Fruit fly (Drosophila melanogaster): ENCODE measurements around the gene Recs1.

The Recs1 gene

DNA sequence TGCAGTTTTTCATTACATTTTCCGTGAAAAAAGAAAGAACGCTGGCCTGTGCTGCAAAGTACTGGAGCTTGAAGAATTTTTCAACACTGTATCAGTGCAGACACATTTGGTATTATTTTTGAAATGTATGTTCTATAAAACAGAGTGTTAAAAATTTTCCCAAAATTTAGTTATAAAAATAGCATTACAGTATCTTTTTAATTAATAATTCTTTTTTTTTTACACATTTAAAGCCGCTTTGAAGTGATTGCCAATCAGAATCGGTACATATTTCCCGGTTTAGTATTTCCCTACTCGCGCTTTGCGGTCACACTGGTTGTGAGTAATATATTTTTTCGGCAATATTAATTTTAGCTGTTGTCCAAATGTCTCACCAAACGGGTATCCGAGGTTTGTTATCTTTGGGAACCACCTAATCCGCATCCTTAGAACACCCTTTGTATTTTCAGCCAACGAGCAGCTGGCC lies 31.2 kb downstream of the Recs1 start, which contains the start of the genes Abi and twf (continued):
- TF ChIP-seq CG6854 (GFP tag; optimal IDR thresholded peaks at IDR 0.05) (no peak), CG3919 (GFP tag; optimal IDR thresholded peaks at IDR 0.05) (peak; percentile 78), CG16779 (tag; optimal IDR thresholded peaks at IDR 0.05) (no peak), topi (GFP tag; optimal IDR thresholded peaks at IDR 0.05) (peak; percentile 62), Gug (GFP tag; IDR thresholded peaks at IDR 0.05) (no peak), Smox (GFP tag; optimal IDR thresholded peaks at IDR 0.05) (peak; percentile 64), Eip93F (GFP tag; optimal IDR thresholded peaks at IDR 0.05) (no peak), dsx (GFP tag; optimal IDR thresholded peaks at IDR 0.05; ENCODE audit: poor library complexity, severe bottlenecking) (no peak), Lpt (GFP tag; optimal IDR thresholded peaks at IDR 0.05) (no peak), CG6808 (GFP tag; optimal IDR thresholded peaks at IDR 0.05) (no peak), CG9139 (GFP tag; optimal IDR thresholded peaks at IDR 0.05) (no peak), CG11762 (GFP tag; optimal IDR thresholded peaks at IDR 0.05; ENCODE audit: insufficient read depth) (peak; percentile 37), Sox15 (GFP tag; optimal IDR thresholded peaks at IDR 0.05) (peak; percentile 46), Hr39 (GFP tag; optimal IDR thresholded peaks at IDR 0.05) (peak; percentile 55), CG10669 (GFP tag; optimal IDR thresholded peaks at IDR 0.05) (no peak), Sox14 (GFP tag; optimal IDR thresholded peaks at IDR 0.05) (peak; percentile 74), Eip78C (GFP tag) (peak; percentile 90), CG8632 (GFP tag; optimal IDR thresholded peaks at IDR 0.05) (peak; percentile 45), CG31627 (GFP tag; optimal IDR thresholded peaks at IDR 0.05) (peak; percentile 77), net (GFP tag; optimal IDR thresholded peaks at IDR 0.05) (peak; percentile 33), salr (GFP tag; optimal IDR thresholded peaks at IDR 0.05) (no peak), lz (GFP tag; optimal IDR thresholded peaks at IDR 0.05) (peak; percentile 70), fkh (GFP tag; optimal IDR thresholded peaks at IDR 0.05) (no peak), CG6276 (GFP tag; optimal IDR thresholded peaks at IDR 0.05) (no peak), CG3032 (tag; optimal IDR thresholded peaks at IDR 0.05) (peak; percentile 48)

DNA sequence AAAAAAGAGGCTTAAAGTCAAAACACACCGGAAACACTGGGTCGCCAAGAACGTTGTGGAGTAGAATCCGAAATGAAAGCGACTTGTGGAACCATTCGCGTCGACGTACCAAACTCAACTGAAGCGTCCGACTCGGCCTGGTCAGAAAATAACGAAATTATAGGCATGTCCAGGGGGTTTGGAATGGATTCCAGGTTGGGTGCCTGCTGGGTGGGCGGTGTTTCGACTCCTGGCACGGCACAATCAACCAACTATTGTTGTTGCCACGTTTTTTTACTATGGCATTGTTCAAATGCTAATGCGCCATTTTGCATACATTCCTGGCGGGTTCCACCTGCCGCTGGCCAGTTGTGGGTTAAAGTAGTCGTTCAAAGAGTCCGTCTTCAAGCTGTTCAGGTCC lies 35.3 kb downstream of the Recs1 start, which contains the start of gene Kif19A:
Kif19A (minus strand) TSS at position 101 of the 400 bp plus-strand sequence.
- no peak for TF ChIP-seq CG1621 (tag; optimal IDR thresholded peaks at IDR 0.05)
- no peak for TF ChIP-seq fkh (GFP tag; optimal IDR thresholded peaks at IDR 0.05)
- TF ChIP-seq CG3032 (tag; optimal IDR thresholded peaks at IDR 0.05), result no peak
- no peak for TF ChIP-seq Smox (GFP tag; optimal IDR thresholded peaks at IDR 0.05)
- no peak for TF ChIP-seq pdm3 (GFP tag; optimal IDR thresholded peaks at IDR 0.05)
- no peak for TF ChIP-seq CG34406 (GFP tag; optimal IDR thresholded peaks at IDR 0.05)
- no peak for TF ChIP-seq ss (GFP tag; optimal IDR thresholded peaks at IDR 0.05)
- TF ChIP-seq CG10669 (GFP tag; optimal IDR thresholded peaks at IDR 0.05), result no peak
- no peak for TF ChIP-seq CG10631 (GFP tag; optimal IDR thresholded peaks at IDR 0.05)
- TF ChIP-seq Hr4 (GFP tag; optimal IDR thresholded peaks at IDR 0.05), result no peak
- TF ChIP-seq CG31627 (GFP tag; optimal IDR thresholded peaks at IDR 0.05), result no peak
- no peak for TF ChIP-seq svp (GFP tag)
- TF ChIP-seq Eip78C (GFP tag), result no peak
- TF ChIP-seq CG32006 (GFP tag; optimal IDR thresholded peaks at IDR 0.05), result no peak
- TF ChIP-seq CG11294 (GFP tag; IDR thresholded peaks at IDR 0.05), result no peak
- no peak for TF ChIP-seq CG8319 (GFP tag; optimal IDR thresholded peaks at IDR 0.05)
- TF ChIP-seq CG8632 (GFP tag; optimal IDR thresholded peaks at IDR 0.05), result no peak
- no peak for TF ChIP-seq CG6163 (GFP tag; IDR thresholded peaks at IDR 0.05)
- TF ChIP-seq CG6808 (GFP tag; optimal IDR thresholded peaks at IDR 0.05), result no peak
- no peak for TF ChIP-seq vri (GFP tag; optimal IDR thresholded peaks at IDR 0.05)

dm6 chr3R:14116088-14116487 lies 37.5 kb downstream of the Recs1 start:
- TF ChIP-seq Gug (GFP tag; IDR thresholded peaks at IDR 0.05) (no peak), CG9139 (GFP tag; optimal IDR thresholded peaks at IDR 0.05) (no peak), Met (GFP tag; optimal IDR thresholded peaks at IDR 0.05) (no peak), Hr4 (GFP tag; optimal IDR thresholded peaks at IDR 0.05) (no peak), CG1621 (tag; optimal IDR thresholded peaks at IDR 0.05) (no peak), Ets21C (GFP tag; optimal IDR thresholded peaks at IDR 0.05) (no peak), CG16779 (tag; optimal IDR thresholded peaks at IDR 0.05) (no peak)
